Worm (Caenorhabditis elegans) whole organism, L3 larva: ENCODE data around the gene anmt-3.

Experiments used
- ZK546.5 ChIP-seq: sonication (generic microtip); optimal IDR thresholded peaks from 2 replicates; lab custom pipeline; 2017; ENCODE audit warnings: missing biosample characterization, missing genetic modification characterization
- ama-1 ChIP-seq: fragments of 150-350 bp; optimal IDR thresholded peaks from 2 replicates; lab custom pipeline; 2018
- ceh-16 ChIP-seq: sonication (generic microtip); optimal IDR thresholded peaks from 2 replicates; lab custom pipeline; 2017; ENCODE audit warnings: missing biosample characterization, missing genetic modification characterization
- elt-2 ChIP-seq: sonication (generic microtip); optimal IDR thresholded peaks from 2 replicates; lab custom pipeline; 2016; ENCODE audit warnings: missing genetic modification reagents, mild to moderate bottlenecking, missing genetic modification characterization, missing compliant biosample characterization
- fkh-10 ChIP-seq: sonication (generic microtip); optimal IDR thresholded peaks from 2 replicates; lab custom pipeline; 2017; ENCODE audit warnings: missing biosample characterization, missing genetic modification reagents, missing genetic modification characterization
- lin-39 ChIP-seq: fragments of 150-350 bp; optimal IDR thresholded peaks from 2 replicates; lab custom pipeline; 2018; ENCODE audit warnings: missing biosample characterization, missing genetic modification reagents, missing genetic modification characterization
- mdl-1 ChIP-seq: fragments of 150-350 bp; optimal IDR thresholded peaks from 2 replicates; lab custom pipeline; 2014; ENCODE audit warnings: missing biosample characterization, missing genetic modification characterization
- nhr-12 ChIP-seq: fragments of 150-350 bp; optimal IDR thresholded peaks from 2 replicates; lab custom pipeline; 2014; ENCODE audit warnings: missing biosample characterization, missing genetic modification characterization
- nhr-23 ChIP-seq: fragments of 150-350 bp; optimal IDR thresholded peaks from 2 replicates; lab custom pipeline; 2014; ENCODE audit warnings: missing biosample characterization, missing genetic modification reagents, missing genetic modification characterization
- nhr-25 ChIP-seq: sonication (generic microtip); optimal IDR thresholded peaks from 2 replicates; lab custom pipeline; 2017; ENCODE audit warnings: missing biosample characterization, missing genetic modification characterization
- pqm-1 ChIP-seq: fragments of 150-350 bp; optimal IDR thresholded peaks from 2 replicates; lab custom pipeline; 2017; ENCODE audit warnings: missing biosample characterization, missing genetic modification characterization, inconsistent platforms
- snpc-4 ChIP-seq: fragments of 150-350 bp; optimal IDR thresholded peaks from 2 replicates; lab custom pipeline; 2014; ENCODE audit warnings: missing biosample characterization, missing genetic modification characterization
- unc-39 ChIP-seq: sonication (generic microtip); optimal IDR thresholded peaks from 4 replicates; lab custom pipeline; 2017; ENCODE audit warnings: missing biosample characterization, missing genetic modification characterization

DNA sequence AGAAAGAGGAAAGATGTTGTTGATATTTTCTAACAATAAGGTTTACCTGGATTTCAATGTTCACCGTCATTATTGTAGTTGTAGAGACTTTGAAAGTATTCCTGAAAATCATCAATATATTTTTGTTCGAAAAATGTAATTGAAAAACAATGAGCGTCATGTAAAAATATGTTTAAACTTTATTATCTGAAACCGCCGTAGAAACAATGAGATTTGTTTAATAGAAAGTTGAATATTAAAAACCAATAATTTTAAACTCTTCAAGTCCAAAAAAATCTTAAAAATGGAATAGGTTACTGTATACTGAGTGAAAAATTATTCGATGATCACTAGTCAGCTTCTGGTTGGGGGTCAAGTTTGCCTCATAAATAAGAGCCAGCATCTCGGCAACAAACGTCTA is at the start of gene anmt-3:
- TF ChIP-seq mdl-1, result no peak
- no peak for TF ChIP-seq lin-39 (tag; lab: Kevin White, UChicago)
- TF ChIP-seq ama-1 (lab: Kevin White, UChicago), result no peak
- TF ChIP-seq nhr-12 (tag; lab: Kevin White, UChicago), result no peak
- TF ChIP-seq nhr-23 (tag; lab: Kevin White, UChicago), result no peak
- TF ChIP-seq snpc-4 (tag; lab: Kevin White, UChicago), result no peak
- no peak for TF ChIP-seq fkh-10 (GFP tag; lab: Kevin White, UChicago)
- TF ChIP-seq ceh-16, result no peak
- no peak for TF ChIP-seq unc-39 (tag; lab: Kevin White, UChicago)
- TF ChIP-seq elt-2 (tag; lab: Kevin White, UChicago), result no peak
- no peak for TF ChIP-seq pqm-1 (tag; lab: Kevin White, UChicago)
- no peak for TF ChIP-seq ZK546.5 (tag; lab: Kevin White, UChicago)
- TF ChIP-seq nhr-25 (tag; lab: Kevin White, UChicago), result no peak
